Worm (Caenorhabditis elegans): ENCODE results near the gene mlc-5.

mlc-5 gene

ce11 chrIII:13623014-13623413 lies at the start of gene mlc-5:
Gene mlc-5 (plus strand): TSS chrIII:13623314.
- no peak for TF ChIP-seq ZK546.5 (tag; optimal IDR thresholded peaks at IDR 0.05)
- TF ChIP-seq skn-1 (tag; optimal IDR thresholded peaks at IDR 0.05), result no peak

- no peak for TF ChIP-seq nhr-23 (tag; optimal IDR thresholded peaks at IDR 0.05)
- no peak for TF ChIP-seq pha-4 (tag; optimal IDR thresholded peaks at IDR 0.05)
- no peak for TF ChIP-seq elt-2 (tag; optimal IDR thresholded peaks at IDR 0.05)
- TF ChIP-seq nhr-77 (tag; optimal IDR thresholded peaks at IDR 0.05), result no peak
- TF ChIP-seq nhr-43 (tag; optimal IDR thresholded peaks at IDR 0.05; ENCODE audit: poor library complexity, severe bottlenecking), result no peak
- TF ChIP-seq egl-27 (tag; optimal IDR thresholded peaks at IDR 0.05), result no peak
- no peak for TF ChIP-seq nhr-237 (tag; optimal IDR thresholded peaks at IDR 0.05)
- no peak for TF ChIP-seq nhr-11 (tag; optimal IDR thresholded peaks at IDR 0.05)
- no peak for TF ChIP-seq lin-15B (tag; optimal IDR thresholded peaks at IDR 0.05)
- no peak for TF ChIP-seq egl-5 (tag; optimal IDR thresholded peaks at IDR 0.05)
Measured at ce11 chrIII:13575610-13576232, 47.4 kb upstream of the mlc-5 start, which contains the start of gene osm-7. Gene osm-7 (plus strand): TSS chrIII:13576182.

- no peak for TF ChIP-seq fos-1 (tag; optimal IDR thresholded peaks at IDR 0.05)
- TF ChIP-seq nfya-1 (tag; optimal IDR thresholded peaks at IDR 0.05; ENCODE audit: insufficient read depth), result no peak
- TF ChIP-seq nhr-28 (tag; optimal IDR thresholded peaks at IDR 0.05), result no peak
- TF ChIP-seq nhr-11 (tag; optimal IDR thresholded peaks at IDR 0.05), result no peak
- TF ChIP-seq ceh-9 (tag; optimal IDR thresholded peaks at IDR 0.05), result no peak
- TF ChIP-seq mdl-1 (tag; optimal IDR thresholded peaks at IDR 0.05), result no peak
- no peak for TF ChIP-seq elt-2 (tag; optimal IDR thresholded peaks at IDR 0.05)
- no peak for TF ChIP-seq nhr-77 (tag; optimal IDR thresholded peaks at IDR 0.05)
- no peak for TF ChIP-seq eor-1 (tag; optimal IDR thresholded peaks at IDR 0.05)
- TF ChIP-seq nhr-12 (tag; optimal IDR thresholded peaks at IDR 0.05), result no peak
- no peak for TF ChIP-seq unc-39 (tag; optimal IDR thresholded peaks at IDR 0.05)
- no peak for TF ChIP-seq egl-5 (tag; optimal IDR thresholded peaks at IDR 0.05)
- no peak for TF ChIP-seq elt-1 (tag; optimal IDR thresholded peaks at IDR 0.05)
- TF ChIP-seq mml-1 (tag; optimal IDR thresholded peaks at IDR 0.05), result no peak
- no peak for TF ChIP-seq nhr-23 (tag; optimal IDR thresholded peaks at IDR 0.05)
- no peak for TF ChIP-seq ceh-82 (tag; optimal IDR thresholded peaks at IDR 0.05)
- TF ChIP-seq nhr-67 (tag; optimal IDR thresholded peaks at IDR 0.05), result no peak
- no peak for TF ChIP-seq ZK546.5 (tag; optimal IDR thresholded peaks at IDR 0.05)
- no peak for TF ChIP-seq ceh-16 (tag; optimal IDR thresholded peaks at IDR 0.05)
Measured at ce11 chrIII:13580076-13580475, 43.0 kb upstream of the mlc-5 start.

- no peak for TF ChIP-seq mml-1 (tag; optimal IDR thresholded peaks at IDR 0.05)
- TF ChIP-seq skn-1 (tag; optimal IDR thresholded peaks at IDR 0.05), result no peak
- TF ChIP-seq sea-2 (GFP tag; optimal IDR thresholded peaks at IDR 0.05), result no peak
- no peak for TF ChIP-seq snpc-4 (tag; optimal IDR thresholded peaks at IDR 0.05)
- no peak for TF ChIP-seq eor-1 (tag; optimal IDR thresholded peaks at IDR 0.05)
- no peak for TF ChIP-seq fkh-2 (tag; optimal IDR thresholded peaks at IDR 0.05)
- no peak for TF ChIP-seq nhr-67 (tag; optimal IDR thresholded peaks at IDR 0.05)
- TF ChIP-seq ceh-16 (tag; optimal IDR thresholded peaks at IDR 0.05), result no peak
- TF ChIP-seq nhr-12 (tag; optimal IDR thresholded peaks at IDR 0.05), result no peak
- TF ChIP-seq nhr-76 (tag; optimal IDR thresholded peaks at IDR 0.05), result no peak
- no peak for TF ChIP-seq fkh-10 (GFP tag; optimal IDR thresholded peaks at IDR 0.05)
- TF ChIP-seq unc-62 (GFP tag; optimal IDR thresholded peaks at IDR 0.05), result no peak
- TF ChIP-seq nhr-77 (tag; optimal IDR thresholded peaks at IDR 0.05), result no peak
Measured at ce11 chrIII:13580538-13580937, 42.6 kb upstream of the mlc-5 start, which contains the start of gene T05D4.5. Gene T05D4.5 (plus strand): TSS chrIII:13580838.

ce11 chrIII:13581727-13582126 lies 41.4 kb upstream of the mlc-5 start:
- TF ChIP-seq aly-2 (tag; optimal IDR thresholded peaks at IDR 0.05) (no peak), nhr-28 (tag; optimal IDR thresholded peaks at IDR 0.05) (no peak), sea-2 (GFP tag; optimal IDR thresholded peaks at IDR 0.05) (no peak), jun-1 (tag; optimal IDR thresholded peaks at IDR 0.05) (no peak), snpc-4 (tag; optimal IDR thresholded peaks at IDR 0.05) (no peak), pha-4 (tag; optimal IDR thresholded peaks at IDR 0.05) (no peak), ceh-82 (tag; optimal IDR thresholded peaks at IDR 0.05) (no peak), unc-39 (tag; optimal IDR thresholded peaks at IDR 0.05) (no peak), egl-5 (tag; optimal IDR thresholded peaks at IDR 0.05) (no peak), elt-1 (tag; optimal IDR thresholded peaks at IDR 0.05) (no peak), eor-1 (tag; optimal IDR thresholded peaks at IDR 0.05) (no peak), pqm-1 (tag; optimal IDR thresholded peaks at IDR 0.05) (no peak), nhr-12 (tag; optimal IDR thresholded peaks at IDR 0.05) (no peak), nhr-67 (tag; optimal IDR thresholded peaks at IDR 0.05) (no peak), nhr-77 (tag; optimal IDR thresholded peaks at IDR 0.05) (no peak), ztf-11 (tag; optimal IDR thresholded peaks at IDR 0.05) (no peak), elt-2 (tag; optimal IDR thresholded peaks at IDR 0.05) (no peak), tbx-2 (tag; optimal IDR thresholded peaks at IDR 0.05) (no peak), ceh-9 (tag; optimal IDR thresholded peaks at IDR 0.05) (no peak), elt-3 (tag; optimal IDR thresholded peaks at IDR 0.05) (no peak)

Measured in whole organism, L3 larva.